Worm (Caenorhabditis elegans) whole organism, midembryonic: ENCODE data around the gene rab-7.

Source experiments
- T22C8.4 ChIP-seq: fragments of 200-800 bp; sonication (Bioruptor generic); IDR thresholded peaks from 2 replicates; pipeline ENCODE4 v1.3.6; 2022; ENCODE audit warnings: missing genetic modification characterization, missing compliant biosample characterization
- cog-1 ChIP-seq: sonication (generic microtip); optimal IDR thresholded peaks from 2 replicates; lab custom pipeline; 2016; ENCODE audit warnings: missing genetic modification characterization, missing compliant biosample characterization
- flt-1 ChIP-seq: fragments of 200-800 bp; sonication (Bioruptor generic); IDR thresholded peaks from 2 replicates; pipeline ENCODE4 v1.3.6; 2022; ENCODE audit warnings: missing genetic modification characterization, missing compliant biosample characterization
- klf-2 ChIP-seq: fragments of 200-800 bp; sonication (Bioruptor generic); conservative IDR thresholded peaks from 2 replicates; pipeline ENCODE4 v1.3.6; 2022; ENCODE audit warnings: missing genetic modification reagents, missing genetic modification characterization, missing compliant biosample characterization
- med-1 ChIP-seq: sonication (generic microtip); optimal IDR thresholded peaks from 2 replicates; lab custom pipeline; 2017; ENCODE audit warnings: missing genetic modification characterization, mild to moderate bottlenecking, missing compliant biosample characterization, antibody characterized with exemption, missing genetic modification reagents; ENCODE audit not compliant: insufficient read depth
- ref-1 ChIP-seq: fragments of 200-800 bp; sonication (Bioruptor generic); conservative IDR thresholded peaks from 2 replicates; pipeline ENCODE4 v1.3.6; 2022; ENCODE audit warnings: missing genetic modification reagents, missing genetic modification characterization, missing compliant biosample characterization
- tab-1 ChIP-seq: fragments of 200-800 bp; sonication (Bioruptor generic); IDR thresholded peaks from 2 replicates; pipeline ENCODE4 v1.3.6; 2022; ENCODE audit warnings: missing genetic modification characterization, missing compliant biosample characterization
- ztf-23 ChIP-seq: fragments of 200-800 bp; sonication (Bioruptor generic); IDR thresholded peaks from 2 replicates; pipeline ENCODE4 v1.3.6; 2022; ENCODE audit warnings: missing genetic modification reagents, missing genetic modification characterization, missing compliant biosample characterization
- ztf-29 ChIP-seq: fragments of 200-800 bp; sonication (Bioruptor generic); IDR thresholded peaks from 2 replicates; pipeline ENCODE4 v1.3.6; 2022; ENCODE audit warnings: missing genetic modification reagents, missing genetic modification characterization, missing compliant biosample characterization

DNA sequence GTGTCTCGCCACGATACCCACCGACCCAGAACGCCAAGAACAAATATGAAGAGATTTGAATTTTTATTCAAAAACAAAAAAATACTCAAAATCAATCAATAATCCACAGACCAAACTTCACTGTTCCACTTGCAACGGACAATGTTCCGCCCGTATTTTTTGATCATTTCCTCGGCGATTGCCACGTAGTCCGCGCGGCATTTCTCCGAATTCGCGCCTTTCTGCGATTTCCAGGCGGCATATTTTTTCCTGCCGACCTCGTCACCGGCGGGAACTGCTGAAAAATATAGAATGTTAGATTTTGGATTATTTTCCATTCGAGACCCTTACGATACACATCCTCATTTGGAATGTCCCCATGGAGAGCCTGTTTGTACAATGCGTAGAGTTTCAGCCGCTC, 5.5 kb upstream of the rab-7 start:
- TF ChIP-seq cog-1 (tag; lab: Kevin White, UChicago), result no peak
- TF ChIP-seq tab-1 (GFP tag; lab: Robert Waterston, UW), result no peak
- no peak for TF ChIP-seq ztf-29
- no peak for TF ChIP-seq klf-2 (GFP tag; lab: Robert Waterston, UW)
- no peak for TF ChIP-seq ztf-23 (GFP tag; lab: Robert Waterston, UW)
- TF ChIP-seq flt-1 (GFP tag; lab: Robert Waterston, UW), result no peak
- no peak for TF ChIP-seq T22C8.4 (GFP tag; lab: Robert Waterston, UW)
- no peak for TF ChIP-seq ref-1 (GFP tag; lab: Robert Waterston, UW)
- TF ChIP-seq med-1, result no peak
